Worm (Caenorhabditis elegans) whole organism, L4 larva: ENCODE data around the gene M02F4.2.

Experiments used
- F26F4.8 ChIP-seq: fragments of 200-800 bp; sonication (Bioruptor generic); conservative IDR thresholded peaks from 2 replicates; pipeline ENCODE4 v1.3.6; 2022; ENCODE audit warnings: missing genetic modification characterization, missing compliant biosample characterization
- R02D3.7 ChIP-seq: fragments of 150-350 bp; sonication (generic microtip); optimal IDR thresholded peaks from 3 replicates; lab custom pipeline; 2014; ENCODE audit warnings: missing biosample characterization, missing genetic modification characterization
- T26A8.4 ChIP-seq: fragments of 200-800 bp; sonication (Bioruptor generic); IDR thresholded peaks from 2 replicates; pipeline ENCODE4 v1.3.6; 2022; ENCODE audit warnings: missing genetic modification characterization, missing compliant biosample characterization
- ZK546.5 ChIP-seq, 2 experiments: sonication (generic microtip); optimal IDR thresholded peaks; 2 replicates each; lab custom pipeline; 2017; ENCODE audit warnings: missing biosample characterization in 2 of 2, missing genetic modification characterization in 2 of 2
- aha-1 ChIP-seq: fragments of 150-350 bp; peaks from one replicate; lab custom pipeline; 2014; ENCODE audit warnings: missing biosample characterization, missing genetic modification characterization
- ceh-44 ChIP-seq: fragments of 200-800 bp; sonication (Bioruptor generic); IDR thresholded peaks from 2 replicates; pipeline ENCODE4 v1.3.6; 2022; ENCODE audit warnings: missing genetic modification reagents, missing genetic modification characterization, missing compliant biosample characterization
- cey-2 ChIP-seq: sonication (generic microtip); optimal IDR thresholded peaks from 3 replicates; lab custom pipeline; 2017; ENCODE audit warnings: missing genetic modification characterization, mild to moderate bottlenecking, missing compliant biosample characterization, antibody characterized with exemption, borderline replicate concordance; ENCODE audit not compliant: insufficient read depth
- daf-12 ChIP-seq: fragments of 150-350 bp; optimal IDR thresholded peaks from 2 replicates; lab custom pipeline; 2014; ENCODE audit warnings: missing biosample characterization, missing genetic modification reagents, missing genetic modification characterization
- daf-19 ChIP-seq: fragments of 200-800 bp; sonication (Bioruptor generic); conservative IDR thresholded peaks from 2 replicates; pipeline ENCODE4 v1.3.6; 2022; ENCODE audit warnings: missing genetic modification characterization, missing compliant biosample characterization
- dmd-6 ChIP-seq: fragments of 200-800 bp; sonication (Bioruptor generic); IDR thresholded peaks from 2 replicates; pipeline ENCODE4 v1.3.6; 2022; ENCODE audit warnings: missing genetic modification reagents, missing genetic modification characterization, missing compliant biosample characterization
- dpl-1 ChIP-seq: fragments of 150-350 bp; optimal IDR thresholded peaks from 2 replicates; lab custom pipeline; 2014; ENCODE audit warnings: missing biosample characterization, missing genetic modification reagents, missing genetic modification characterization
- dve-1 ChIP-seq: sonication (generic microtip); optimal IDR thresholded peaks from 2 replicates; lab custom pipeline; 2017; ENCODE audit warnings: antibody characterized with exemption, mild to moderate bottlenecking, missing genetic modification characterization, missing compliant biosample characterization; ENCODE audit not compliant: insufficient read depth
- egl-43 ChIP-seq: fragments of 200-800 bp; sonication (Bioruptor generic); IDR thresholded peaks from 2 replicates; pipeline ENCODE4 v1.3.6; 2022; ENCODE audit warnings: missing genetic modification reagents, missing genetic modification characterization, missing compliant biosample characterization
- fkh-10 ChIP-seq: fragments of 150-350 bp; optimal IDR thresholded peaks from 2 replicates; lab custom pipeline; 2014; ENCODE audit warnings: missing biosample characterization, missing genetic modification reagents, missing genetic modification characterization
- hlh-11 ChIP-seq: fragments of 200-800 bp; sonication (Bioruptor generic); optimal IDR thresholded peaks from 2 replicates; lab custom pipeline; 2018; ENCODE audit warnings: mild to moderate bottlenecking, missing genetic modification characterization, missing compliant biosample characterization
- hlh-30 ChIP-seq: sonication (generic microtip); optimal IDR thresholded peaks from 2 replicates; lab custom pipeline; 2017; ENCODE audit warnings: antibody characterized with exemption, mild to moderate bottlenecking, missing genetic modification characterization, missing compliant biosample characterization; ENCODE audit not compliant: insufficient read depth
- lin-1 ChIP-seq: fragments of 200-800 bp; sonication (Bioruptor generic); IDR thresholded peaks from 2 replicates; pipeline ENCODE4 v1.3.6; 2022; ENCODE audit warnings: missing genetic modification reagents, missing genetic modification characterization, missing compliant biosample characterization
- lin-13 ChIP-seq: fragments of 150-350 bp; optimal IDR thresholded peaks from 2 replicates; lab custom pipeline; 2014; ENCODE audit warnings: missing biosample characterization, missing genetic modification reagents, missing genetic modification characterization
- lin-15B ChIP-seq: fragments of 150-350 bp; sonication (generic microtip); optimal IDR thresholded peaks from 3 replicates; lab custom pipeline; 2014; ENCODE audit warnings: missing biosample characterization, missing genetic modification characterization
- lin-29 ChIP-seq: fragments of 200-800 bp; sonication (Bioruptor generic); IDR thresholded peaks from 2 replicates; pipeline ENCODE4 v1.3.6; 2022; ENCODE audit warnings: missing genetic modification reagents, missing genetic modification characterization, missing compliant biosample characterization
- lin-38 ChIP-seq: fragments of 200-800 bp; sonication (Bioruptor generic); IDR thresholded peaks from 2 replicates; pipeline ENCODE4 v1.3.6; 2022; ENCODE audit warnings: missing genetic modification reagents, missing genetic modification characterization, missing compliant biosample characterization
- lin-39 ChIP-seq: fragments of 150-350 bp; optimal IDR thresholded peaks from 2 replicates; lab custom pipeline; 2014; ENCODE audit warnings: missing biosample characterization, missing genetic modification reagents, missing genetic modification characterization
- madf-5 ChIP-seq, 2 experiments: fragments of 200-800 bp; sonication (Bioruptor generic); IDR thresholded peaks; 2 replicates each; pipeline ENCODE4 v1.3.6; 2022; ENCODE audit warnings: missing compliant biosample characterization in 2 of 2, missing genetic modification characterization in 2 of 2
- madf-9 ChIP-seq: fragments of 200-800 bp; sonication (Bioruptor generic); conservative IDR thresholded peaks from 2 replicates; pipeline ENCODE4 v1.3.6; 2022; ENCODE audit warnings: missing genetic modification reagents, missing genetic modification characterization, missing compliant biosample characterization
- nhr-10 ChIP-seq: fragments of 150-350 bp; optimal IDR thresholded peaks from 2 replicates; lab custom pipeline; 2014; ENCODE audit warnings: missing biosample characterization, missing genetic modification characterization
- nhr-11 ChIP-seq: fragments of 150-350 bp; optimal IDR thresholded peaks from 2 replicates; lab custom pipeline; 2014; ENCODE audit warnings: missing biosample characterization, missing genetic modification characterization
- nhr-28 ChIP-seq: fragments of 150-350 bp; optimal IDR thresholded peaks from 2 replicates; lab custom pipeline; 2014; ENCODE audit warnings: missing biosample characterization, missing genetic modification characterization
- sdz-12 ChIP-seq: fragments of 200-800 bp; sonication (Bioruptor generic); optimal IDR thresholded peaks from 2 replicates; lab custom pipeline; 2018; ENCODE audit warnings: mild to moderate bottlenecking, missing genetic modification characterization, missing compliant biosample characterization
- set-16 ChIP-seq: fragments of 200-800 bp; sonication (Bioruptor generic); IDR thresholded peaks from 2 replicates; pipeline ENCODE4 v1.3.6; 2022; ENCODE audit warnings: missing genetic modification reagents, missing genetic modification characterization, missing compliant biosample characterization
- snpc-1.2 ChIP-seq: fragments of 200-800 bp; sonication (Bioruptor generic); IDR thresholded peaks from 2 replicates; pipeline ENCODE4 v1.3.6; 2022; ENCODE audit warnings: missing genetic modification reagents, missing genetic modification characterization, missing compliant biosample characterization
- snpc-4 ChIP-seq: fragments of 150-350 bp; optimal IDR thresholded peaks from 2 replicates; lab custom pipeline; 2014; ENCODE audit warnings: missing biosample characterization, missing genetic modification characterization
- tag-97 ChIP-seq: fragments of 200-800 bp; sonication (Bioruptor generic); IDR thresholded peaks from 2 replicates; pipeline ENCODE4 v1.3.6; 2022; ENCODE audit warnings: missing genetic modification characterization, missing compliant biosample characterization
- tra-1 ChIP-seq: fragments of 200-800 bp; sonication (Bioruptor generic); IDR thresholded peaks from 2 replicates; pipeline ENCODE4 v1.3.6; 2022; ENCODE audit warnings: missing genetic modification reagents, missing genetic modification characterization, missing compliant biosample characterization
- unc-62 ChIP-seq, 3 experiments: fragments of 150-350 bp in 1 of 3; sonication (generic microtip); optimal IDR thresholded peaks in 2 of 3; peaks in 1 of 3; 1 replicate in 1 of 3; 2 replicates in 2 of 3; lab custom pipeline; 2014 to 2017; ENCODE audit warnings: missing biosample characterization in 3 of 3, missing genetic modification characterization in 3 of 3, missing genetic modification reagents in 3 of 3, missing genotype in 1 of 3
- zip-2 ChIP-seq: fragments of 150-350 bp; optimal IDR thresholded peaks from 2 replicates; lab custom pipeline; 2014; ENCODE audit warnings: missing biosample characterization, missing genetic modification characterization
- ztf-11 ChIP-seq: fragments of 150-350 bp; optimal IDR thresholded peaks from 2 replicates; lab custom pipeline; 2014; ENCODE audit warnings: missing biosample characterization, missing genetic modification characterization
- ztf-7 ChIP-seq: fragments of 150-350 bp; optimal IDR thresholded peaks from 2 replicates; lab custom pipeline; 2014; ENCODE audit warnings: missing biosample characterization, missing genetic modification characterization

M02F4.2 gene

DNA sequence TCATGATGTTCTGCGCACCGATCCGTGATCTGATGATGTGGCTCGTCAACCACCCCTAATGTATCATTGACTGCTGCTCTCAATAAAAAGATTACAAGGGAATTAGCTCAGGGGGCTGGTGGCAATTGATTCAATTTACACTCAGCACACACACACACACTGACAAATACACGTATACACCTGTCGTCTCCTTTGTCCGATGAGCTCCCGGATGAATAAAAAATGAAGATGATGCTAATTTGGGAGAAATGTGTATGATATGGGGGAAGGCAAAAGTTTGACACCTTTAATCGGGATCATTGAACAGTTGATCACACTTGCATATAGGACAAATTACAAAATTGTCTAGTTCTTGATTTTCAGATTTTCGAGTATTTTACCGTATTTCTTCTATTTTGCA is 32.9 kb upstream of the M02F4.2 start:
- TF ChIP-seq lin-39 (no peak), unc-62 (GFP tag; optimal IDR thresholded peaks at IDR 0.05 in 1 of 2; lab: Kevin White, UChicago) (peak in 1 of 2 experiments; percentile 98), unc-62 (tag; optimal IDR thresholded peaks at IDR 0.05; lab: Kevin White, UChicago) (no peak)
- TF ChIP-seq, all 104 proteins: peak for 1

ce11 chrX:3063274-3063673 is 29.2 kb upstream of the M02F4.2 start, which contains the start of gene ceh-30:
ceh-30 (plus strand) TSS chrX:3063574.
- TF ChIP-seq madf-9 (GFP tag; lab: Robert Waterston, UW) (no peak), nhr-28 (no peak), set-16 (GFP tag; lab: Robert Waterston, UW) (peak; percentile 29; the same call in 1 of the 2 replicates), tra-1 (GFP tag; lab: Robert Waterston, UW) (no peak), fkh-10 (GFP tag; lab: Kevin White, UChicago) (no peak), ztf-11 (no peak), lin-38 (no peak), lin-1 (no peak)

DNA sequence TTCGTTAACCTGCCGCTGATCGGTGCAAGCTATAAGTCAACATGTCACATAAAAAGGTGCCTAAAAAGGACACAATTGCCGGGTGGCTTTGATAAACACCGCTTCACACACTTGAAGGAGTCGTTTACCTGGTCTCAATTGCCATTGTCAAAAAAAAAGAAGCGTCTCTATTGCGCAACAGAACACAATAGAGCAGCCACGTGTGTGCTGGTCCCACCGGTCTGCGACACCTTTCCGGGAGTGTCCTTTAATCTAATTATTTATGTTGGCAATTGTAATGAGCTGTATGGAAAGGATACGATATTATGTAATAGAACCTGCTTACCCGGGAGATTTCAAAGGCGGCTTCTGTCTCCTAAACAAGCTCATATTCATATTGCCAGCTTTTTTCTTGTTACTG is 27.6 kb upstream of the M02F4.2 start:
- TF ChIP-seq lin-15B (tag; lab: Kevin White, UChicago) (no peak), unc-62 (GFP tag; optimal IDR thresholded peaks at IDR 0.05 in 1 of 2; lab: Kevin White, UChicago) (no peak), unc-62 (tag; optimal IDR thresholded peaks at IDR 0.05; lab: Kevin White, UChicago) (no peak), madf-5 (GFP tag; IDR thresholded peaks at IDR 0.05; lab: Robert Waterston, UW) (no peak), zip-2 (tag; lab: Kevin White, UChicago) (no peak), cey-2 (tag; lab: Kevin White, UChicago) (no peak), snpc-1.2 (GFP tag; lab: Robert Waterston, UW) (no peak), dpl-1 (GFP tag; lab: Kevin White, UChicago) (no peak), egl-43 (GFP tag; lab: Robert Waterston, UW) (no peak), sdz-12 (GFP tag; lab: Kevin White, UChicago) (no peak), madf-9 (GFP tag; lab: Robert Waterston, UW) (no peak), R02D3.7 (no peak), tag-97 (GFP tag; lab: Robert Waterston, UW) (no peak), hlh-11 (no peak), lin-29 (GFP tag; lab: Robert Waterston, UW) (no peak)

DNA sequence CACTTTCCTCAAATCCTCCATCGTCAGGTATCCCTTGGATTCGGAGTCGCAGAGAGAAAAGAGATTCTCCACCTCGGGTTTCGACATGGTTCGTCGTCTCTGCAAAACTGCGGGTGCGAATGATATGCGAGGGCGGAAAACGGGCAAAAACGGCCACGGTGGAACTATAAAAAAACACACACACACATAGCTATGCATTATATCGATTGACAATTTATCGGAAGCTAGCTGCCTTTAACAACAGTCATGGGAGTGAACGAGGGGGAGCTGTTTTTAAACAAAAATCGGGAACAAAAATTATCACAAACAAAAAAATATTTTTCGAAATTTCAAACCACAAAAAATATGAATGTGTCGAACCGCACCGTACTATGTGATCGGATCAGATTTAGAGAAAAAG is 25.2 kb upstream of the M02F4.2 start, which contains the start of gene rsef-1:
Gene rsef-1, minus strand, starts transcription at position 101 of the 400 bp plus-strand sequence.
- no peak for TF ChIP-seq T26A8.4 (GFP tag; lab: Robert Waterston, UW)
- TF ChIP-seq nhr-11 (tag; lab: Kevin White, UChicago), result no peak
- TF ChIP-seq hlh-30, result no peak
- no peak for TF ChIP-seq ZK546.5 (tag; optimal IDR thresholded peaks at IDR 0.05; lab: Kevin White, UChicago)
- no peak for TF ChIP-seq dmd-6
- TF ChIP-seq snpc-4 (tag; lab: Kevin White, UChicago), result no peak
- TF ChIP-seq ztf-7 (tag; lab: Kevin White, UChicago), result no peak
- no peak for TF ChIP-seq daf-19 (GFP tag; lab: Robert Waterston, UW)
- TF ChIP-seq F26F4.8 (GFP tag; lab: Robert Waterston, UW), result no peak
- TF ChIP-seq aha-1 (tag; lab: Kevin White, UChicago), result no peak
- TF ChIP-seq lin-13, result no peak
- TF ChIP-seq madf-5 (GFP tag; IDR thresholded peaks at IDR 0.05; lab: Robert Waterston, UW), result no peak
- TF ChIP-seq ceh-44 (GFP tag; lab: Robert Waterston, UW), result no peak

DNA sequence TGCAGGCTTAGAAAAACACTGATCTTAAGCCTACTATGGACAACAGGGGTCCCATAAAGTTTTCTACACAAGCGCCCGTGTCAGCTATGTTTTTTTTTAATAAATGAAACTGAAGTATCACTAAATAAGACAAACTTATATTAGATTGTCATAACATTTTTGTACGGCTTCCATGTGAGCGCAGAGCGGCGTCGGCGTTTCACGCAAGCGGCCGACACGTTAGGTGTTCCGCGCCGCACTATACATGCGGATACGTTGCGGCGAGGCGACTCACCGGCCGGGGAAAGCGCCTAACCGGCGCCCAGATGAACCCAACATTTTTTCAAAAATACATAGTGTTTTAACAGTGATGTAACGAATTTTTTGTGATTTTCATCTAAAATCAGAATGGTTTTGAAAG is 23.6 kb upstream of the M02F4.2 start:
- TF ChIP-seq nhr-10 (tag; lab: Kevin White, UChicago) (no peak), daf-12 (tag; lab: Kevin White, UChicago) (no peak), set-16 (GFP tag; lab: Robert Waterston, UW) (peak; percentile 46; the same call in 1 of the 2 replicates), dve-1 (tag; lab: Kevin White, UChicago) (no peak), snpc-1.2 (GFP tag; lab: Robert Waterston, UW) (0 out of 2 replicates have a peak, but pooled peaks have one; percentile 25)
